Worm (Caenorhabditis elegans) whole organism, L1 larva: ENCODE measurements around the gene nhr-1.
A peak's percentile ranks its signal among the peaks of the same experiment; 100 is the strongest.

Experiments used
- C04F5.9 ChIP-seq: sonication (generic microtip); optimal IDR thresholded peaks from 2 replicates; lab custom pipeline; 2016; ENCODE audit warnings: missing genetic modification characterization, missing compliant biosample characterization
- C16A3.4 ChIP-seq: fragments of 150-350 bp; optimal IDR thresholded peaks from 2 replicates; lab custom pipeline; 2014; ENCODE audit warnings: missing biosample characterization, missing genetic modification characterization
- C34B4.2 ChIP-seq: sonication (generic microtip); optimal IDR thresholded peaks from 2 replicates; lab custom pipeline; 2017; ENCODE audit warnings: mild to moderate bottlenecking, missing genetic modification characterization, missing compliant biosample characterization
- F16B12.6 ChIP-seq: fragments of 150-350 bp; optimal IDR thresholded peaks from 2 replicates; lab custom pipeline; 2014; ENCODE audit warnings: missing biosample characterization, missing genetic modification characterization
- Y116A8C.19 ChIP-seq: sonication (generic microtip); optimal IDR thresholded peaks from 2 replicates; lab custom pipeline; 2016; ENCODE audit warnings: missing compliant biosample characterization, missing genetic modification characterization, borderline replicate concordance
- alr-1 ChIP-seq: fragments of 200-800 bp; sonication (Bioruptor generic); optimal IDR thresholded peaks from 2 replicates; lab custom pipeline; 2018; ENCODE audit warnings: borderline replicate concordance, mild to moderate bottlenecking, missing genetic modification characterization, missing compliant biosample characterization
- blmp-1 ChIP-seq: fragments of 150-350 bp; optimal IDR thresholded peaks from 2 replicates; lab custom pipeline; 2014; ENCODE audit warnings: missing biosample characterization, missing genetic modification characterization
- ceh-8 ChIP-seq: fragments of 200-800 bp; sonication (Bioruptor generic); optimal IDR thresholded peaks from 2 replicates; lab custom pipeline; 2018; ENCODE audit warnings: mild to moderate bottlenecking, missing genetic modification characterization, moderate library complexity, missing compliant biosample characterization
- ceh-90 ChIP-seq: sonication (generic microtip); optimal IDR thresholded peaks from 2 replicates; lab custom pipeline; 2016; ENCODE audit warnings: missing genetic modification characterization, missing compliant biosample characterization
- ces-1 ChIP-seq: fragments of 150-350 bp; optimal IDR thresholded peaks from 2 replicates; lab custom pipeline; 2014; ENCODE audit warnings: missing biosample characterization, missing genetic modification reagents, missing genetic modification characterization
- dpl-1 ChIP-seq, 3 experiments: fragments of 150-350 bp in 2 of 3; sonication (generic microtip) in 1 of 3; optimal IDR thresholded peaks; 2 replicates each; lab custom pipeline; 2014 to 2017; ENCODE audit warnings: missing biosample characterization in 3 of 3, missing genetic modification characterization in 3 of 3, missing genetic modification reagents in 3 of 3
- dsc-1 ChIP-seq: sonication (generic microtip); optimal IDR thresholded peaks from 2 replicates; lab custom pipeline; 2016; ENCODE audit warnings: mild to moderate bottlenecking, missing genetic modification characterization, missing compliant biosample characterization
- efl-1 ChIP-seq, 4 experiments: fragments of 150-350 bp; optimal IDR thresholded peaks in 3 of 4; peaks in 1 of 4; 1 replicate in 1 of 4; 2 replicates in 3 of 4; lab custom pipeline; 2014; ENCODE audit warnings: missing biosample characterization in 2 of 4, missing genetic modification characterization in 2 of 4, missing genetic modification reagents in 2 of 4
- efl-3 ChIP-seq: fragments of 200-800 bp; sonication (Bioruptor generic); optimal IDR thresholded peaks from 2 replicates; lab custom pipeline; 2018; ENCODE audit warnings: mild to moderate bottlenecking, missing genetic modification characterization, missing compliant biosample characterization
- egl-13 ChIP-seq: sonication (generic microtip); optimal IDR thresholded peaks from 2 replicates; lab custom pipeline; 2016; ENCODE audit warnings: missing genotype, missing genetic modification reagents, missing genetic modification characterization, missing compliant biosample characterization
- elt-2 ChIP-seq: sonication (generic microtip); optimal IDR thresholded peaks from 2 replicates; lab custom pipeline; 2016; ENCODE audit warnings: missing genetic modification characterization, mild to moderate bottlenecking, inconsistent platforms, missing compliant biosample characterization, missing genetic modification reagents
- fkh-4 ChIP-seq: sonication (generic microtip); optimal IDR thresholded peaks from 2 replicates; lab custom pipeline; 2016; ENCODE audit warnings: missing compliant biosample characterization, missing genetic modification characterization, borderline replicate concordance
- fkh-8 ChIP-seq: sonication (generic microtip); optimal IDR thresholded peaks from 2 replicates; lab custom pipeline; 2016; ENCODE audit warnings: mild to moderate bottlenecking, missing genetic modification characterization, missing compliant biosample characterization
- fos-1 ChIP-seq: fragments of 150-350 bp; optimal IDR thresholded peaks from 2 replicates; lab custom pipeline; 2014; ENCODE audit warnings: missing biosample characterization, missing genetic modification characterization
- grh-1 ChIP-seq: fragments of 200-800 bp; sonication (Bioruptor generic); IDR thresholded peaks from 2 replicates; pipeline ENCODE4 v1.3.6; 2022; ENCODE audit warnings: missing genetic modification reagents, missing genetic modification characterization, missing compliant biosample characterization
- hlh-4 ChIP-seq: sonication (generic microtip); optimal IDR thresholded peaks from 2 replicates; lab custom pipeline; 2016; ENCODE audit warnings: mild to moderate bottlenecking, missing genetic modification characterization, missing compliant biosample characterization
- hpl-2 ChIP-seq: fragments of 150-350 bp; optimal IDR thresholded peaks from 2 replicates; lab custom pipeline; 2014; ENCODE audit warnings: missing biosample characterization, missing genetic modification reagents, missing genetic modification characterization
- jun-1 ChIP-seq: fragments of 150-350 bp; optimal IDR thresholded peaks from 2 replicates; lab custom pipeline; 2014; ENCODE audit warnings: missing biosample characterization, missing genetic modification reagents, missing genetic modification characterization
- lin-13 ChIP-seq: fragments of 150-350 bp; optimal IDR thresholded peaks from 2 replicates; lab custom pipeline; 2014; ENCODE audit warnings: missing biosample characterization, missing genetic modification reagents, missing genetic modification characterization
- lir-3 ChIP-seq: sonication (generic microtip); optimal IDR thresholded peaks from 2 replicates; lab custom pipeline; 2016; ENCODE audit warnings: mild to moderate bottlenecking, missing genetic modification characterization, moderate library complexity, missing compliant biosample characterization; ENCODE audit not compliant: poor library complexity
- mab-9 ChIP-seq: fragments of 200-800 bp; sonication (Bioruptor generic); IDR thresholded peaks from 2 replicates; pipeline ENCODE4 v1.3.6; 2022; ENCODE audit warnings: missing genetic modification reagents, missing genetic modification characterization, missing compliant biosample characterization
- mdl-1 ChIP-seq, 2 experiments: fragments of 150-350 bp; optimal IDR thresholded peaks; 2 replicates each; lab custom pipeline; 2014 to 2017; ENCODE audit warnings: missing biosample characterization in 2 of 2, missing genetic modification characterization in 2 of 2, inconsistent platforms in 1 of 2
- nhr-11 ChIP-seq: fragments of 150-350 bp; optimal IDR thresholded peaks from 2 replicates; lab custom pipeline; 2014; ENCODE audit warnings: missing biosample characterization, missing genetic modification characterization
- nhr-19 ChIP-seq: fragments of 200-800 bp; sonication (Bioruptor generic); conservative IDR thresholded peaks from 2 replicates; pipeline ENCODE4 v1.3.6; 2022; ENCODE audit warnings: missing genetic modification characterization, missing compliant biosample characterization
- nhr-20 ChIP-seq: sonication (generic microtip); optimal IDR thresholded peaks from 2 replicates; lab custom pipeline; 2016; ENCODE audit warnings: mild to moderate bottlenecking, missing genetic modification characterization, missing compliant biosample characterization
- nhr-237 ChIP-seq: fragments of 150-350 bp; optimal IDR thresholded peaks from 2 replicates; lab custom pipeline; 2014; ENCODE audit warnings: missing biosample characterization, missing genetic modification characterization
- nhr-28 ChIP-seq: fragments of 150-350 bp; optimal IDR thresholded peaks from 2 replicates; lab custom pipeline; 2014; ENCODE audit warnings: missing biosample characterization, missing genetic modification characterization
- nhr-71 ChIP-seq: sonication (generic microtip); optimal IDR thresholded peaks from 2 replicates; lab custom pipeline; 2016; ENCODE audit warnings: mild to moderate bottlenecking, missing genetic modification characterization, moderate library complexity, missing compliant biosample characterization
- nhr-85 ChIP-seq: sonication (generic microtip); peaks from one replicate; lab custom pipeline; 2016; ENCODE audit warnings: missing genetic modification characterization, inconsistent platforms, missing compliant biosample characterization
- nhr-90 ChIP-seq: sonication (generic microtip); optimal IDR thresholded peaks from 2 replicates; lab custom pipeline; 2016; ENCODE audit warnings: mild to moderate bottlenecking, missing genetic modification characterization, missing compliant biosample characterization; ENCODE audit not compliant: poor library complexity
- pag-3 ChIP-seq: sonication (generic microtip); optimal IDR thresholded peaks from 2 replicates; lab custom pipeline; 2017; ENCODE audit warnings: missing genetic modification characterization, mild to moderate bottlenecking, missing compliant biosample characterization, antibody characterized with exemption, borderline replicate concordance; ENCODE audit not compliant: insufficient read depth
- pax-3 ChIP-seq: fragments of 200-800 bp; sonication (Bioruptor generic); optimal IDR thresholded peaks from 2 replicates; lab custom pipeline; 2018; ENCODE audit warnings: mild to moderate bottlenecking, missing genetic modification characterization, moderate library complexity, missing compliant biosample characterization
- pqm-1 ChIP-seq: sonication (generic microtip); optimal IDR thresholded peaks from 3 replicates; lab custom pipeline; 2017; ENCODE audit warnings: missing biosample characterization, missing genetic modification characterization
- rnt-1 ChIP-seq: sonication (generic microtip); optimal IDR thresholded peaks from 2 replicates; lab custom pipeline; 2016; ENCODE audit warnings: mild to moderate bottlenecking, missing genetic modification characterization, moderate library complexity, missing compliant biosample characterization
- sptf-1 ChIP-seq: fragments of 150-350 bp; optimal IDR thresholded peaks from 2 replicates; lab custom pipeline; 2014; ENCODE audit warnings: missing biosample characterization, missing genetic modification characterization
- sup-37 ChIP-seq: fragments of 200-800 bp; sonication (Bioruptor generic); optimal IDR thresholded peaks from 2 replicates; lab custom pipeline; 2018; ENCODE audit warnings: mild to moderate bottlenecking, missing genetic modification characterization, missing compliant biosample characterization
- tbx-2 ChIP-seq: sonication (generic microtip); optimal IDR thresholded peaks from 2 replicates; lab custom pipeline; 2016; ENCODE audit warnings: missing genetic modification characterization, missing compliant biosample characterization
- unc-30 ChIP-seq: sonication (generic microtip); optimal IDR thresholded peaks from 2 replicates; lab custom pipeline; 2017; ENCODE audit warnings: missing biosample characterization, missing genetic modification characterization
- unc-62 ChIP-seq: fragments of 150-350 bp; optimal IDR thresholded peaks from 2 replicates; lab custom pipeline; 2014; ENCODE audit warnings: missing biosample characterization, missing genetic modification reagents, missing genetic modification characterization
- unc-86 ChIP-seq: sonication (generic microtip); optimal IDR thresholded peaks from 2 replicates; lab custom pipeline; 2016; ENCODE audit warnings: missing genetic modification characterization, missing compliant biosample characterization
- unc-98 ChIP-seq: fragments of 200-800 bp; sonication (Bioruptor generic); IDR thresholded peaks from 2 replicates; pipeline ENCODE4 v1.3.6; 2022; ENCODE audit warnings: missing genetic modification characterization, missing compliant biosample characterization
- vab-15 ChIP-seq: sonication (generic microtip); optimal IDR thresholded peaks from 2 replicates; lab custom pipeline; 2017; ENCODE audit warnings: missing genotype, mild to moderate bottlenecking, missing genetic modification characterization, missing compliant biosample characterization
- zag-1 ChIP-seq: fragments of 150-350 bp; optimal IDR thresholded peaks from 2 replicates; lab custom pipeline; 2014; ENCODE audit warnings: missing biosample characterization, missing genetic modification characterization
- ztf-4 ChIP-seq: fragments of 150-350 bp; optimal IDR thresholded peaks from 2 replicates; lab custom pipeline; 2014; ENCODE audit warnings: missing biosample characterization, missing genetic modification characterization

Gene nhr-1

DNA sequence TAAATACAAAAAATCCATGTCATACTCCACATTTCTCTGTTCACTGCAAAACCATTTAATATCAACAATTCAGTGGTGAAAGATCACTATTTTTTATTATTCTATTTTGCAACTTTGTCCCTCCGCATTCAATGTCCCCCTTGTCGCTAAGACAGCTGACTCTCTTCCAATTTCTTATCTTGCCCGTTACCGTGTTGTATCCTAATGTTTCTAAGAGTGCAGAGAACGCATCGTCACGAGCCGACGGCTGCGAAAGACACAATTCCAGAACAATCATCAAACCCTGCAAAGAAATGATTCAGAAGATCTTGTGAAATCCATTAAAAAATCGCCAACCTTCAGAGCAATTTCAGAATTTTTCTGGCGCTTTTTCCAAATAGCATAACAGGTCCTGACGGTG, 40.9 kb upstream of the nhr-1 start (continued):
- no peak for TF ChIP-seq efl-3 (GFP tag; lab: Kevin White, UChicago)
- TF ChIP-seq nhr-20 = peak; percentile 71
- no peak for TF ChIP-seq ztf-4 (tag; lab: Kevin White, UChicago)
- no peak for TF ChIP-seq F16B12.6 (tag; lab: Kevin White, UChicago)

DNA sequence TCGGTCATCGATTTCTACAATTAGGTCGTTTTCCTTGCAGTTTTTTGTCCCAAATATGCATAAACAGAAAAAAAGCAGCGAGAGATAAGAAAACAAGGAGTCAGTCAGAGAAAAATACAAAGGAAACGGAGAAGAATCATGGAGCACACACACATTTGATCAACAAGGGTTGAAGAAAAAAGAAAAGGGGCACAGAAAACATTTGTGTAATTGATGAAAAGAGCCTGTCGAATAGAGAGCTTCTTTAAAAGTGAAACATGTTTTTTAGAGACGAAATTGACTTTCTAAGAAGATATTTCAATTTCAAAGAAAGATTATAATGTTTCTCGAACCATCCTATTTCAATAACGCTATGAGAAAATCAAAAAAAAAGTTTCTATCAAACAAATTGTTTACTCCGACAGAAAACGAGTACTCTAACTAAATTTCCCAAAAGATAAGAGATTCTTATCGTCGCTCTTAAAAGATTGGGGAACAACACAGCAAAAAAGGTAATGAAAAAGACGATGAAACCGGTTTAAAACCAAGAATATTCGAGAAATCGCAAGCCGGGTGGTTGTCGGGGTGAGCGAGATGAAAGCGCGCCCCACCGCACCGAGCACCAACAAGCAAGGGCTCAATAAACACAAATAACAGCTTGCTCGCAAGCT, 39.2 kb upstream of the nhr-1 start, which contains the start of gene tps-1:
TSS of gene tps-1 (minus strand) at position 14 of the 650 bp plus-strand sequence.
- TF ChIP-seq nhr-11 (tag; lab: Kevin White, UChicago) (no peak), unc-86 (no peak), nhr-20 (peak; percentile 51), nhr-90 (tag; lab: Kevin White, UChicago) (no peak), sup-37 (no peak), nhr-19 (GFP tag; lab: Robert Waterston, UW) (peak; percentile 19; the same call in 1 of the 2 replicates), alr-1 (tag; lab: Kevin White, UChicago) (no peak), lin-13 (no peak), Y116A8C.19 (tag; lab: Kevin White, UChicago) (no peak), unc-98 (no peak), fos-1 (tag; lab: Kevin White, UChicago) (no peak), hlh-4 (tag; lab: Kevin White, UChicago) (no peak), dsc-1 (tag; lab: Kevin White, UChicago) (peak; percentile 67), unc-62 (GFP tag; lab: Kevin White, UChicago) (no peak), vab-15 (tag; lab: Kevin White, UChicago) (no peak), nhr-71 (peak; percentile 61), ztf-4 (tag; lab: Kevin White, UChicago) (no peak), unc-30 (tag; lab: Kevin White, UChicago) (no peak), zag-1 (tag; lab: Kevin White, UChicago) (no peak), C34B4.2 (tag; lab: Kevin White, UChicago) (no peak), lir-3 (tag; lab: Kevin White, UChicago) (no peak), rnt-1 (peak; percentile 25), nhr-85 (tag; lab: Kevin White, UChicago) (peak; percentile 89), fkh-8 (no peak), sptf-1 (no peak), mab-9 (GFP tag; lab: Robert Waterston, UW) (no peak), pag-3 (tag; lab: Kevin White, UChicago) (no peak), dpl-1 (GFP tag; optimal IDR thresholded peaks at IDR 0.05; lab: Kevin White, UChicago) (no peak), hpl-2 (no peak), mdl-1 (tag; optimal IDR thresholded peaks at IDR 0.05; lab: Kevin White, UChicago) (peak in 1 of 2 experiments; percentile 17), elt-2 (tag; lab: Kevin White, UChicago) (no peak), efl-1 (optimal IDR thresholded peaks at IDR 0.05; lab: Kevin White, UChicago) (no peak), efl-1 (GFP tag; optimal IDR thresholded peaks at IDR 0.05 in 1 of 2; lab: Kevin White, UChicago) (no peak), grh-1 (peak; percentile 87), efl-3 (GFP tag; lab: Kevin White, UChicago) (no peak), ceh-90 (tag; lab: Kevin White, UChicago) (no peak), tbx-2 (tag; lab: Kevin White, UChicago) (no peak), egl-13 (no peak), ces-1 (GFP tag; lab: Kevin White, UChicago) (no peak), pax-3 (tag; lab: Kevin White, UChicago) (no peak), fkh-4 (tag; lab: Kevin White, UChicago) (no peak), nhr-237 (no peak), blmp-1 (tag; lab: Kevin White, UChicago) (peak; percentile 3), jun-1 (tag; lab: Kevin White, UChicago) (no peak), C16A3.4 (tag; lab: Kevin White, UChicago) (no peak), nhr-28 (tag; lab: Kevin White, UChicago) (no peak), C04F5.9 (no peak), ceh-8 (GFP tag; lab: Kevin White, UChicago) (no peak), pqm-1 (no peak)
